Comparison of ENCODE assay signal across 3 fruit fly cellular contexts in the genomic region with DNA sequence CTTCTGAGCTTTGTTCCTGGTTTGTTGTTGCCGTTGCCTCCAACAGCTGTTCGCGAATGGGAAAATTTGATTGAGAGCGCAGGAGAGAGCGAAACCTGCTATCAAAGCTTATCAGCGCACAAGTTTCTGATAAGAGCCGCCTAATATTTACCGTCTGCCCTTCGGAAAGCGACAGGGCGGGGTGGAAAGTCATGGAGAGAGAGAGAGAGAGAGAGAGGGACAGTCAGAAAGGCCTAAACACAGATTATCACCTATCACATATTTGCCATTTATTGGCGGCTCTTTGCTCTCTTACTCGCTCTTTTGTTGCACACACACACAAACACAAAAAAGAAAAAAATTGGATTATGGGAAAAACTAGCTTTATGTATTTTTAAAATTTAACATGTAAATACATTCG.
TF ChIP-seq lines count a peak whose summit lies in the region.

No protein-coding gene starts in this region.

- no peak for TF ChIP-seq CTCF in whole organism, embryonic (GFP tag; optimal IDR thresholded peaks at IDR 0.05; lab: Kevin White, UChicago)

TF ChIP-seq in whole organism, embryonic, 481 proteins besides CTCF, POLR2A, EP300 and RAD21 (continues in another document):
- TF ChIP-seq schlank (tag; optimal IDR thresholded peaks at IDR 0.05; lab: Kevin White, UChicago) (no peak), oc (tag; optimal IDR thresholded peaks at IDR 0.05; lab: Kevin White, UChicago) (no peak), GATAe (GFP tag; conservative IDR thresholded peaks at IDR 0.05; lab: Robert Waterston, UW) (peak; percentile 8; the same call in 1 of the 2 replicates), chinmo (GFP tag; IDR thresholded peaks at IDR 0.05; lab: Robert Waterston, UW; ENCODE audit: partially characterized antibody) (0 out of 4 replicates have a peak, but pooled peaks have one; percentile 51), cg (GFP tag; optimal IDR thresholded peaks at IDR 0.05; lab: Kevin White, UChicago) (peak; percentile 5), lab (GFP tag; optimal IDR thresholded peaks at IDR 0.05; lab: Kevin White, UChicago) (no peak), exex (tag; optimal IDR thresholded peaks at IDR 0.05; lab: Kevin White, UChicago) (no peak), CG17186 (GFP tag; optimal IDR thresholded peaks at IDR 0.05; lab: Kevin White, UChicago) (no peak), Bdp1 (GFP tag; optimal IDR thresholded peaks at IDR 0.05; lab: Kevin White, UChicago) (no peak), Trl (optimal IDR thresholded peaks at IDR 0.05; lab: Kevin White, UChicago) (peak; percentile 49 to 85), Trl (GFP tag; optimal IDR thresholded peaks at IDR 0.05; lab: Kevin White, UChicago) (no peak), amos (GFP tag; IDR thresholded peaks at IDR 0.05; lab: Robert Waterston, UW; ENCODE audit: partially characterized antibody) (no peak), Sry-δ (GFP tag; optimal IDR thresholded peaks at IDR 0.05; lab: Kevin White, UChicago) (no peak), CG9437 (GFP tag; optimal IDR thresholded peaks at IDR 0.05; lab: Kevin White, UChicago) (no peak), Oaz (GFP tag; IDR thresholded peaks at IDR 0.05; lab: Robert Waterston, UW) (no peak), h (optimal IDR thresholded peaks at IDR 0.05; lab: Kevin White, UChicago) (no peak), crol (GFP tag; IDR thresholded peaks at IDR 0.05; lab: Robert Waterston, UW) (peak; percentile 72), dimm (GFP tag; IDR thresholded peaks at IDR 0.05; lab: Robert Waterston, UW) (no peak), Dbx (GFP tag; IDR thresholded peaks at IDR 0.05; lab: Robert Waterston, UW) (no peak), CG2116 (GFP tag; optimal IDR thresholded peaks at IDR 0.05; lab: Kevin White, UChicago) (no peak), CG7271 (tag; optimal IDR thresholded peaks at IDR 0.05; lab: Kevin White, UChicago) (no peak), aop (GFP tag; IDR thresholded peaks at IDR 0.05; lab: Robert Waterston, UW) (no peak), Lim3 (GFP tag; IDR thresholded peaks at IDR 0.05; lab: Robert Waterston, UW) (no peak), CG2199 (GFP tag; IDR thresholded peaks at IDR 0.05; lab: Robert Waterston, UW) (no peak), Ets97D (GFP tag; optimal IDR thresholded peaks at IDR 0.05; lab: Kevin White, UChicago) (no peak), ftz-f1 (GFP tag; optimal IDR thresholded peaks at IDR 0.05; lab: Kevin White, UChicago) (no peak), pfk (GFP tag; optimal IDR thresholded peaks at IDR 0.05; lab: Kevin White, UChicago) (no peak), Hsf (GFP tag; optimal IDR thresholded peaks at IDR 0.05; lab: Kevin White, UChicago) (no peak), CG14965 (GFP tag; optimal IDR thresholded peaks at IDR 0.05; lab: Kevin White, UChicago; ENCODE audit: borderline replicate concordance) (no peak)

TF ChIP-seq in whole organism, pupa, 21 proteins besides CTCF, POLR2A, EP300 and RAD21:
- TF ChIP-seq CG4496 (GFP tag; IDR thresholded peaks at IDR 0.05; lab: Robert Waterston, UW) (no peak), CG12605 (GFP tag; IDR thresholded peaks at IDR 0.05; lab: Robert Waterston, UW) (0 out of 2 replicates have a peak, but pooled peaks have one; percentile 4)
TF ChIP-seq in whole organism, pupa: peak in this region for 1.

TF ChIP-seq in whole organism, wandering third instar larva, 38 proteins besides CTCF, POLR2A, EP300 and RAD21:
- TF ChIP-seq Dif (GFP tag; optimal IDR thresholded peaks at IDR 0.05; lab: Kevin White, UChicago; ENCODE audit: partially characterized antibody) (peak; percentile 31), GATAd (GFP tag; optimal IDR thresholded peaks at IDR 0.05; lab: Kevin White, UChicago) (no peak)
